Fruit fly (Drosophila melanogaster) whole organism, embryonic: Measurements from ENCODE around the gene kairos.

Experiments used
- Ada2b ChIP-seq: fragments of 200-800 bp; sonication (Bioruptor generic); IDR thresholded peaks from 2 replicates; pipeline ENCODE4 v1.3.6; 2022; ENCODE audit warnings: missing biosample characterization, missing genetic modification characterization
- Atf3 ChIP-seq: fragments of 200-800 bp; sonication (Bioruptor generic); optimal IDR thresholded peaks from 3 replicates; lab custom pipeline; 2016; ENCODE audit warnings: missing biosample characterization, missing genetic modification characterization
- CG10267 ChIP-seq: fragments of 200-800 bp; sonication (Bioruptor generic); optimal IDR thresholded peaks from 2 replicates; lab custom pipeline; 2018; ENCODE audit warnings: missing biosample characterization, mild to moderate bottlenecking, missing genetic modification characterization, moderate library complexity
- CG10462 ChIP-seq: fragments of 200-800 bp; sonication (Bioruptor generic); optimal IDR thresholded peaks from 2 replicates; lab custom pipeline; 2016; ENCODE audit warnings: missing biosample characterization, missing genetic modification characterization
- CG11504 ChIP-seq: fragments of 200-800 bp; sonication (Bioruptor generic); optimal IDR thresholded peaks from 3 replicates; lab custom pipeline; 2019; ENCODE audit warnings: missing biosample characterization, mild to moderate bottlenecking, missing genetic modification characterization, moderate library complexity
- CG11560 ChIP-seq: fragments of 200-800 bp; sonication (Bioruptor generic); IDR thresholded peaks from 3 replicates; pipeline ENCODE4 v1.3.6; 2022; ENCODE audit warnings: missing biosample characterization, missing genetic modification characterization
- CG12391 ChIP-seq: fragments of 200-800 bp; sonication (Bioruptor generic); optimal IDR thresholded peaks from 3 replicates; lab custom pipeline; 2018; ENCODE audit warnings: missing biosample characterization, mild to moderate bottlenecking, missing genetic modification characterization, moderate library complexity
- CG12769 ChIP-seq: fragments of 200-800 bp; sonication (Bioruptor generic); optimal IDR thresholded peaks from 2 replicates; lab custom pipeline; 2019; ENCODE audit warnings: missing biosample characterization, mild to moderate bottlenecking, missing genetic modification characterization, moderate library complexity
- CG14965 ChIP-seq: fragments of 200-800 bp; sonication (Bioruptor generic); optimal IDR thresholded peaks from 2 replicates; lab custom pipeline; 2016; ENCODE audit warnings: missing biosample characterization, missing genetic modification characterization, borderline replicate concordance
- CG15073 ChIP-seq: fragments of 200-800 bp; sonication (Bioruptor generic); optimal IDR thresholded peaks from 2 replicates; lab custom pipeline; 2016; ENCODE audit warnings: missing biosample characterization, missing genetic modification characterization
- CG15269 ChIP-seq: fragments of 200-800 bp; sonication (Bioruptor generic); optimal IDR thresholded peaks from 2 replicates; lab custom pipeline; 2018; ENCODE audit warnings: missing biosample characterization, mild to moderate bottlenecking, missing genetic modification characterization, moderate library complexity
- CG15601 ChIP-seq: fragments of 200-800 bp; sonication (Bioruptor generic); optimal IDR thresholded peaks from 3 replicates; lab custom pipeline; 2019; ENCODE audit warnings: missing biosample characterization, mild to moderate bottlenecking, missing genetic modification characterization, moderate library complexity
- CG16815 ChIP-seq: fragments of 200-800 bp; sonication (Bioruptor generic); optimal IDR thresholded peaks from 3 replicates; lab custom pipeline; 2017; ENCODE audit warnings: missing biosample characterization, mild to moderate bottlenecking, missing genetic modification characterization
- CG16863 ChIP-seq: fragments of 200-800 bp; sonication (Bioruptor generic); optimal IDR thresholded peaks from 3 replicates; lab custom pipeline; 2016; ENCODE audit warnings: missing biosample characterization, missing genetic modification characterization
- CG2129 ChIP-seq: fragments of 200-800 bp; sonication (Bioruptor generic); IDR thresholded peaks from 2 replicates; pipeline ENCODE4 v1.3.6; 2022; ENCODE audit warnings: missing biosample characterization, missing genetic modification characterization; ENCODE audit not compliant: partially characterized antibody
- CG2712 ChIP-seq: fragments of 200-800 bp; optimal IDR thresholded peaks from 3 replicates; lab custom pipeline; 2019; ENCODE audit warnings: missing biosample characterization, mild to moderate bottlenecking, missing genetic modification characterization, moderate library complexity
- CG42726 ChIP-seq: fragments of 200-800 bp; sonication (Bioruptor generic); IDR thresholded peaks from 2 replicates; pipeline ENCODE4 v1.3.6; 2022; ENCODE audit warnings: missing biosample characterization, missing genetic modification characterization; ENCODE audit not compliant: partially characterized antibody
- CG5245 ChIP-seq: fragments of 200-800 bp; sonication (Bioruptor generic); optimal IDR thresholded peaks from 3 replicates; lab custom pipeline; 2016; ENCODE audit warnings: missing biosample characterization, missing genetic modification characterization
- CG6272 ChIP-seq: fragments of 200-800 bp; sonication (Bioruptor generic); IDR thresholded peaks from 2 replicates; pipeline ENCODE4 v1.3.6; 2022; ENCODE audit warnings: missing biosample characterization, missing genetic modification characterization
- CG8359 ChIP-seq: fragments of 200-800 bp; sonication (Bioruptor generic); optimal IDR thresholded peaks from 2 replicates; lab custom pipeline; 2017; ENCODE audit warnings: missing biosample characterization, mild to moderate bottlenecking, missing genetic modification characterization, borderline replicate concordance
- CG8388 ChIP-seq: fragments of 200-800 bp; sonication (Bioruptor generic); optimal IDR thresholded peaks from 2 replicates; lab custom pipeline; 2019; ENCODE audit warnings: missing biosample characterization, mild to moderate bottlenecking, missing genetic modification characterization, moderate library complexity
- Dbx ChIP-seq: fragments of 200-800 bp; sonication (Bioruptor generic); IDR thresholded peaks from 3 replicates; pipeline ENCODE4 v1.3.6; 2022; ENCODE audit warnings: missing biosample characterization, missing genetic modification characterization
- Fer1 ChIP-seq: fragments of 200-800 bp; sonication (Bioruptor generic); optimal IDR thresholded peaks from 2 replicates; lab custom pipeline; 2017; ENCODE audit warnings: missing biosample characterization, mild to moderate bottlenecking, missing genetic modification characterization
- HLHmδ ChIP-seq: fragments of 200-800 bp; sonication (Bioruptor generic); optimal IDR thresholded peaks from 2 replicates; lab custom pipeline; 2018; ENCODE audit warnings: missing biosample characterization, mild to moderate bottlenecking, missing genetic modification characterization, moderate library complexity
- HmgD ChIP-seq: fragments of 200-800 bp; sonication (Bioruptor generic); optimal IDR thresholded peaks from 3 replicates; lab custom pipeline; 2016; ENCODE audit warnings: missing biosample characterization, missing genetic modification characterization
- Hr39 ChIP-seq: fragments of >200 bp; optimal IDR thresholded peaks from 2 replicates; lab custom pipeline; 2017
- Kr ChIP-seq: fragments of 200-800 bp; sonication (Bioruptor generic); optimal IDR thresholded peaks from 2 replicates; lab custom pipeline; 2017; ENCODE audit warnings: missing biosample characterization, mild to moderate bottlenecking, missing genetic modification characterization
- Lpt ChIP-seq: fragments of >200 bp; optimal IDR thresholded peaks from 2 replicates; lab custom pipeline; 2018; ENCODE audit warnings: missing biosample characterization, missing genetic modification characterization
- Mrtf ChIP-seq: fragments of 200-800 bp; sonication (Bioruptor generic); IDR thresholded peaks from 3 replicates; pipeline ENCODE4 v1.3.6; 2022; ENCODE audit warnings: missing biosample characterization, missing genetic modification characterization
- Scr ChIP-seq: fragments of 200-800 bp; sonication (Bioruptor generic); IDR thresholded peaks from 2 replicates; pipeline ENCODE4 v1.3.6; 2022; ENCODE audit warnings: missing biosample characterization, missing genetic modification characterization; ENCODE audit not compliant: partially characterized antibody
- Side ChIP-seq: fragments of 200-800 bp; sonication (Bioruptor generic); optimal IDR thresholded peaks from 2 replicates; lab custom pipeline; 2016; ENCODE audit warnings: missing biosample characterization, missing genetic modification characterization
- abd-A ChIP-seq: fragments of 200-800 bp; sonication (Bioruptor generic); optimal IDR thresholded peaks from 3 replicates; lab custom pipeline; 2019; ENCODE audit warnings: missing biosample characterization, mild to moderate bottlenecking, missing genetic modification characterization, moderate library complexity
- bsh ChIP-seq, 2 experiments: fragments of 200-800 bp; sonication (Bioruptor generic); optimal IDR thresholded peaks; 2 replicates each; lab custom pipeline; 2017 to 2018; ENCODE audit warnings: mild to moderate bottlenecking in 2 of 2, missing biosample characterization in 2 of 2, missing genetic modification characterization in 2 of 2, moderate library complexity in 1 of 2
- corto ChIP-seq: fragments of 200-800 bp; sonication (Bioruptor generic); optimal IDR thresholded peaks from 2 replicates; lab custom pipeline; 2016; ENCODE audit warnings: missing biosample characterization, mild to moderate bottlenecking, missing genetic modification characterization, moderate library complexity
- cwo ChIP-seq: fragments of 200-800 bp; sonication (Bioruptor generic); optimal IDR thresholded peaks from 3 replicates; lab custom pipeline; 2017; ENCODE audit warnings: missing biosample characterization, missing genetic modification characterization, mild to moderate bottlenecking, moderate library complexity, missing genetic modification reagents
- danr ChIP-seq: fragments of 200-800 bp; sonication (Bioruptor generic); IDR thresholded peaks from 2 replicates; pipeline ENCODE4 v1.3.6; 2022; ENCODE audit warnings: missing biosample characterization, missing genetic modification characterization
- dmrt11E ChIP-seq: fragments of 200-800 bp; sonication (Bioruptor generic); optimal IDR thresholded peaks from 3 replicates; lab custom pipeline; 2018; ENCODE audit warnings: missing biosample characterization, mild to moderate bottlenecking, missing genetic modification characterization, moderate library complexity
- fd96Cb ChIP-seq: fragments of 200-800 bp; sonication (Bioruptor generic); optimal IDR thresholded peaks from 2 replicates; lab custom pipeline; 2018; ENCODE audit warnings: missing biosample characterization, mild to moderate bottlenecking, missing genetic modification characterization, moderate library complexity
- jing ChIP-seq: fragments of 200-800 bp; sonication (Bioruptor generic); optimal IDR thresholded peaks from 2 replicates; lab custom pipeline; 2018; ENCODE audit warnings: missing biosample characterization, mild to moderate bottlenecking, missing genetic modification characterization
- jumu ChIP-seq: fragments of 200-800 bp; sonication (Bioruptor generic); optimal IDR thresholded peaks from 3 replicates; lab custom pipeline; 2016; ENCODE audit warnings: missing biosample characterization, missing genetic modification characterization
- kah ChIP-seq: fragments of 200-800 bp; sonication (Bioruptor generic); optimal IDR thresholded peaks from 2 replicates; lab custom pipeline; 2018; ENCODE audit warnings: missing biosample characterization, mild to moderate bottlenecking, missing genetic modification characterization
- lab ChIP-seq: fragments of 200-800 bp; sonication (Bioruptor generic); optimal IDR thresholded peaks from 3 replicates; lab custom pipeline; 2017; ENCODE audit warnings: missing biosample characterization, missing genetic modification characterization, mild to moderate bottlenecking, moderate library complexity, missing genetic modification reagents
- mam ChIP-seq: fragments of 200-800 bp; sonication (Bioruptor generic); optimal IDR thresholded peaks from 3 replicates; lab custom pipeline; 2016; ENCODE audit warnings: missing biosample characterization, missing genetic modification characterization
- oc ChIP-seq: fragments of 200-800 bp; sonication (Bioruptor generic); optimal IDR thresholded peaks from 2 replicates; lab custom pipeline; 2018; ENCODE audit warnings: missing biosample characterization, mild to moderate bottlenecking, missing genetic modification characterization, moderate library complexity
- repo ChIP-seq: fragments of 200-800 bp; sonication (Bioruptor generic); optimal IDR thresholded peaks from 2 replicates; lab custom pipeline; 2016; ENCODE audit warnings: missing biosample characterization, missing genetic modification characterization
- ro ChIP-seq: fragments of 200-800 bp; sonication (Bioruptor generic); IDR thresholded peaks from 2 replicates; pipeline ENCODE4 v1.3.6; 2022; ENCODE audit warnings: missing biosample characterization, missing genetic modification characterization
- stwl ChIP-seq: fragments of 200-800 bp; sonication (Bioruptor generic); optimal IDR thresholded peaks from 3 replicates; lab custom pipeline; 2018; ENCODE audit warnings: missing biosample characterization, mild to moderate bottlenecking, missing genetic modification characterization, moderate library complexity
- trh ChIP-seq: fragments of 200-800 bp; sonication (Bioruptor generic); optimal IDR thresholded peaks from 2 replicates; lab custom pipeline; 2016; ENCODE audit warnings: missing biosample characterization, missing genetic modification characterization

kairos gene

dm6 chrX:18370775-18371735 is 15.1 kb upstream of the kairos start (continued):
- TF ChIP-seq CG12391 (tag; lab: Kevin White, UChicago) (peak; percentile 25), repo (GFP tag; lab: Kevin White, UChicago) (no peak), cwo (GFP tag; lab: Kevin White, UChicago) (no peak), CG8359 (GFP tag; lab: Kevin White, UChicago) (no peak), Lpt (GFP tag; lab: Kevin White, UChicago) (no peak), Ada2b (GFP tag; lab: Robert Waterston, UW) (no peak), oc (tag; lab: Kevin White, UChicago) (no peak), danr (GFP tag; lab: Robert Waterston, UW) (no peak), lab (peak; percentile 31), CG8388 (GFP tag; lab: Kevin White, UChicago) (no peak), kah (GFP tag; lab: Kevin White, UChicago) (peak; percentile 41), HLHmδ (GFP tag; lab: Kevin White, UChicago) (no peak), Fer1 (GFP tag; lab: Kevin White, UChicago) (no peak), CG15269 (tag; lab: Kevin White, UChicago) (no peak), CG12769 (tag; lab: Kevin White, UChicago) (peak; percentile 53), CG16815 (GFP tag; lab: Kevin White, UChicago) (no peak), Dbx (peak; percentile 63; the same call in 2 of the 3 replicates), corto (GFP tag; lab: Kevin White, UChicago) (peak; percentile 41), Mrtf (GFP tag; lab: Robert Waterston, UW) (no peak), Scr (peak; percentile 98), trh (GFP tag; lab: Kevin White, UChicago) (no peak), CG11560 (0 out of 3 replicates have a peak, but pooled peaks have one; percentile 10), abd-A (no peak), Kr (GFP tag; lab: Kevin White, UChicago) (no peak), CG5245 (GFP tag; lab: Kevin White, UChicago) (no peak), dmrt11E (tag; lab: Kevin White, UChicago) (peak; percentile 1), ro (no peak), CG11504 (peak; percentile 47), CG14965 (no peak), bsh (GFP tag; optimal IDR thresholded peaks at IDR 0.05; lab: Kevin White, UChicago) (peak in 1 of 2 experiments; percentile 88), stwl (peak; percentile 86), CG16863 (GFP tag; lab: Kevin White, UChicago) (no peak), CG10267 (peak; percentile 62), Side (peak; percentile 38), jing (no peak), Atf3 (GFP tag; lab: Kevin White, UChicago) (peak; percentile 84), CG6272 (peak; percentile 64), Hr39 (lab: Kevin White, UChicago) (no peak), CG42726 (GFP tag; lab: Robert Waterston, UW) (peak; percentile 99), CG10462 (GFP tag; lab: Kevin White, UChicago) (no peak), mam (no peak), jumu (GFP tag; lab: Kevin White, UChicago) (peak; percentile 46), CG15073 (no peak), CG2129 (peak; percentile 95), CG2712 (peak; percentile 24), fd96Cb (tag; lab: Kevin White, UChicago) (no peak), CG15601 (peak; percentile 25), HmgD (GFP tag; lab: Kevin White, UChicago) (peak; percentile 75)
